Worm (Caenorhabditis elegans) whole organism, L2 larva: ENCODE measurements around the gene Y38E10A.14.

Experiments
- F13H6.1 ChIP-seq: sonication (generic microtip); optimal IDR thresholded peaks from 2 replicates; lab custom pipeline; 2016; ENCODE audit warnings: missing genetic modification characterization, missing compliant biosample characterization
- R02D3.7 ChIP-seq: fragments of 150-350 bp; optimal IDR thresholded peaks from 2 replicates; lab custom pipeline; 2014; ENCODE audit warnings: missing biosample characterization, missing genetic modification characterization
- Y55F3AM.14 ChIP-seq: fragments of 200-800 bp; sonication (Bioruptor generic); optimal IDR thresholded peaks from 2 replicates; lab custom pipeline; 2018; ENCODE audit warnings: mild to moderate bottlenecking, missing genetic modification characterization, missing compliant biosample characterization
- ZK546.5 ChIP-seq: sonication (generic microtip); optimal IDR thresholded peaks from 2 replicates; lab custom pipeline; 2017; ENCODE audit warnings: missing biosample characterization, missing genetic modification characterization
- aly-2 ChIP-seq: fragments of 150-350 bp; optimal IDR thresholded peaks from 2 replicates; lab custom pipeline; 2014; ENCODE audit warnings: missing biosample characterization, missing genetic modification characterization
- blmp-1 ChIP-seq: sonication (generic microtip); optimal IDR thresholded peaks from 2 replicates; lab custom pipeline; 2017; ENCODE audit warnings: missing genetic modification characterization, mild to moderate bottlenecking, missing compliant biosample characterization, antibody characterized with exemption, moderate library complexity; ENCODE audit not compliant: insufficient read depth
- ceh-16 ChIP-seq: fragments of 150-350 bp; optimal IDR thresholded peaks from 2 replicates; lab custom pipeline; 2014; ENCODE audit warnings: missing biosample characterization, missing genetic modification characterization
- ceh-82 ChIP-seq: fragments of 150-350 bp; optimal IDR thresholded peaks from 2 replicates; lab custom pipeline; 2014; ENCODE audit warnings: missing biosample characterization, missing genetic modification characterization
- dmd-4 ChIP-seq: sonication (generic microtip); optimal IDR thresholded peaks from 2 replicates; lab custom pipeline; 2017; ENCODE audit warnings: missing biosample characterization, missing genetic modification characterization
- egl-27 ChIP-seq: sonication (generic microtip); optimal IDR thresholded peaks from 3 replicates; lab custom pipeline; 2017; ENCODE audit warnings: missing biosample characterization, missing genetic modification reagents, missing genetic modification characterization
- elt-1 ChIP-seq: fragments of 150-350 bp; optimal IDR thresholded peaks from 2 replicates; lab custom pipeline; 2014; ENCODE audit warnings: missing biosample characterization, missing genetic modification characterization
- elt-3 ChIP-seq: sonication (generic microtip); optimal IDR thresholded peaks from 2 replicates; lab custom pipeline; 2017; ENCODE audit warnings: missing biosample characterization, missing genetic modification characterization
- gmeb-1 ChIP-seq: fragments of 150-350 bp; optimal IDR thresholded peaks from 2 replicates; lab custom pipeline; 2014; ENCODE audit warnings: missing biosample characterization, missing genetic modification characterization
- lin-13 ChIP-seq: fragments of 150-350 bp; optimal IDR thresholded peaks from 2 replicates; lab custom pipeline; 2014; ENCODE audit warnings: missing biosample characterization, missing genetic modification reagents, missing genetic modification characterization
- lin-39 ChIP-seq: fragments of 150-350 bp; optimal IDR thresholded peaks from 2 replicates; lab custom pipeline; 2014; ENCODE audit warnings: missing biosample characterization, missing genetic modification reagents, missing genetic modification characterization
- lsy-2 ChIP-seq, 2 experiments: fragments of 150-350 bp in 1 of 2; sonication (generic microtip) in 1 of 2; optimal IDR thresholded peaks; 2 replicates each; lab custom pipeline; 2014 to 2017; ENCODE audit warnings: missing biosample characterization in 2 of 2, missing genetic modification characterization in 2 of 2
- mab-5 ChIP-seq: fragments of 150-350 bp; optimal IDR thresholded peaks from 2 replicates; lab custom pipeline; 2014; ENCODE audit warnings: missing biosample characterization, missing genetic modification characterization
- mdl-1 ChIP-seq, 2 experiments: fragments of 150-350 bp in 1 of 2; sonication (generic microtip) in 1 of 2; optimal IDR thresholded peaks; 2 replicates each; lab custom pipeline; 2017; ENCODE audit warnings: missing biosample characterization in 2 of 2, missing genetic modification characterization in 2 of 2
- nhr-10 ChIP-seq: sonication (generic microtip); optimal IDR thresholded peaks from 2 replicates; lab custom pipeline; 2017; ENCODE audit warnings: missing biosample characterization, missing genetic modification characterization
- nhr-11 ChIP-seq: fragments of 150-350 bp; optimal IDR thresholded peaks from 2 replicates; lab custom pipeline; 2014; ENCODE audit warnings: missing biosample characterization, missing genetic modification characterization
- nhr-12 ChIP-seq: fragments of 150-350 bp; optimal IDR thresholded peaks from 2 replicates; lab custom pipeline; 2014; ENCODE audit warnings: missing biosample characterization, missing genetic modification characterization
- nhr-21 ChIP-seq: fragments of 150-350 bp; optimal IDR thresholded peaks from 2 replicates; lab custom pipeline; 2014; ENCODE audit warnings: missing biosample characterization, missing genetic modification characterization
- nhr-23 ChIP-seq: fragments of 150-350 bp; optimal IDR thresholded peaks from 2 replicates; lab custom pipeline; 2014; ENCODE audit warnings: missing biosample characterization, missing genetic modification reagents, missing genetic modification characterization
- nhr-6 ChIP-seq: fragments of 150-350 bp; optimal IDR thresholded peaks from 2 replicates; lab custom pipeline; 2014; ENCODE audit warnings: missing biosample characterization, missing genetic modification characterization
- peb-1 ChIP-seq: fragments of 150-350 bp; optimal IDR thresholded peaks from 2 replicates; lab custom pipeline; 2014; ENCODE audit warnings: missing biosample characterization, missing genetic modification characterization
- sem-4 ChIP-seq: fragments of 150-350 bp; optimal IDR thresholded peaks from 2 replicates; lab custom pipeline; 2014; ENCODE audit warnings: missing biosample characterization, missing genetic modification reagents, missing genetic modification characterization
- sma-3 ChIP-seq: sonication (generic microtip); optimal IDR thresholded peaks from 2 replicates; lab custom pipeline; 2016; ENCODE audit warnings: missing genetic modification reagents, missing genetic modification characterization, missing compliant biosample characterization
- sma-9 ChIP-seq, 2 experiments: fragments of 150-350 bp in 1 of 2; sonication (generic microtip) in 1 of 2; optimal IDR thresholded peaks; 2 replicates each; lab custom pipeline; 2014 to 2016; ENCODE audit warnings: missing genetic modification characterization in 2 of 2, mild to moderate bottlenecking in 1 of 2, missing biosample characterization in 1 of 2, missing compliant biosample characterization in 1 of 2, missing genetic modification reagents in 1 of 2, moderate library complexity in 1 of 2
- snpc-4 ChIP-seq: fragments of 150-350 bp; optimal IDR thresholded peaks from 2 replicates; lab custom pipeline; 2014; ENCODE audit warnings: missing biosample characterization, missing genetic modification characterization
- unc-39 ChIP-seq: fragments of 150-350 bp; optimal IDR thresholded peaks from 2 replicates; lab custom pipeline; 2014; ENCODE audit warnings: missing biosample characterization, missing genetic modification characterization
- unc-62 ChIP-seq: fragments of 150-350 bp; optimal IDR thresholded peaks from 2 replicates; lab custom pipeline; 2014; ENCODE audit warnings: missing biosample characterization, missing genetic modification reagents, missing genetic modification characterization
- zag-1 ChIP-seq: fragments of 150-350 bp; optimal IDR thresholded peaks from 2 replicates; lab custom pipeline; 2014; ENCODE audit warnings: missing biosample characterization, missing genetic modification characterization
- ztf-1 ChIP-seq: fragments of 200-800 bp; sonication (Bioruptor generic); conservative IDR thresholded peaks from 2 replicates; pipeline ENCODE4 v1.3.6; 2022; ENCODE audit warnings: missing genetic modification characterization, missing compliant biosample characterization
- ztf-11 ChIP-seq: sonication (generic microtip); optimal IDR thresholded peaks from 2 replicates; lab custom pipeline; 2017; ENCODE audit warnings: missing biosample characterization, missing genetic modification characterization

The Y38E10A.14 gene

DNA sequence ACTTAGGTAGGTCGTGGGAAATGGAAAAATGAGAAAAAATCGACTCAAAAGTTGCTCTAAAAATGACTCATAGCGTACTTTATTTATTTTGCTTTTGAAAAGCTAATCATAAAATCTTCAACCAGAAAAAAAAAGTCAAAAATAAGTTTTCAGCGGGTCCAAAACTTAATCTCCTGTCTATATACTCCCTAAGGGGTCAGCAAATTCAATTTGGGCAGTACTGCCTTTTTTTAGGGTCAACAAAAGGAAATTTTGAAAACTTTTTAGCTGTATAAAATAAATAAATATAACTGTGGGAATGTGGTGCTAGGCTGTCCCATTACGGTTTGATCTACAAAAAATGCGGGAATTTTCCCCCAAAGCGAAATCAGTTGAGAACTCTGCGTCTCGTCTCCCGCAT lies 45.0 kb upstream of the Y38E10A.14 start:
- no peak for TF ChIP-seq mab-5
- no peak for TF ChIP-seq gmeb-1 (tag; lab: Kevin White, UChicago)
- no peak for TF ChIP-seq R02D3.7 (tag; lab: Kevin White, UChicago)
- TF ChIP-seq ztf-1 (GFP tag; lab: Robert Waterston, UW) = no peak
- TF ChIP-seq elt-1 (tag; lab: Kevin White, UChicago) = no peak
- TF ChIP-seq egl-27 (tag; lab: Kevin White, UChicago) = no peak
- no peak for TF ChIP-seq unc-39 (tag; lab: Kevin White, UChicago)
- TF ChIP-seq nhr-12 (tag; lab: Kevin White, UChicago) = no peak
- TF ChIP-seq, all 48 proteins: peak for 0

DNA sequence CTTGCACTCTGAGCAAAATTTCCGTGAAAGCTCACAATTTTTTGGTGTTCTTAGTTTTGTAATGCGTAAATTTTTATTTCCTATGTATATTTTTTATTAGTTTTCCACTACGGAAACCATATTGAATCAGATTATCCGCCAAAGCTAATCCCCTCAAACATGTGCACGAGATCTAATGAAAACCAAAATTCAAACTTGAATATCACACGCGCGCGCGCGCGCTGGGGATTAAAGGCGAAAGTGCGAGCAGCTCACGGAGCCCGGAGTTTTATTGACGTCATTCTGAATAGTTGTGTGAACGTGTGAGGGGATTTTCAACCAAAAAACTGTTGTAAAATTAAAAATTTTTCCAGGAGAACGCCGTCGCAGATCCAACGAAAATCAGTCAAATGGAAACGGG lies 44.5 kb upstream of the Y38E10A.14 start:
- TF ChIP-seq sma-3 (GFP tag; lab: Kevin White, UChicago) (no peak), Y55F3AM.14 (no peak), aly-2 (tag; lab: Kevin White, UChicago) (no peak), gmeb-1 (tag; lab: Kevin White, UChicago) (no peak), snpc-4 (no peak), unc-62 (GFP tag; lab: Kevin White, UChicago) (no peak), nhr-21 (tag; lab: Kevin White, UChicago) (no peak), lsy-2 (tag; optimal IDR thresholded peaks at IDR 0.05; lab: Kevin White, UChicago) (no peak), lin-13 (GFP tag; lab: Kevin White, UChicago) (no peak), ceh-16 (tag; lab: Kevin White, UChicago) (no peak), peb-1 (tag; lab: Kevin White, UChicago) (no peak), nhr-10 (no peak), mdl-1 (tag; optimal IDR thresholded peaks at IDR 0.05; lab: Kevin White, UChicago) (no peak), dmd-4 (no peak), nhr-6 (tag; lab: Kevin White, UChicago) (no peak), nhr-23 (tag; lab: Kevin White, UChicago) (no peak), mab-5 (no peak)

DNA sequence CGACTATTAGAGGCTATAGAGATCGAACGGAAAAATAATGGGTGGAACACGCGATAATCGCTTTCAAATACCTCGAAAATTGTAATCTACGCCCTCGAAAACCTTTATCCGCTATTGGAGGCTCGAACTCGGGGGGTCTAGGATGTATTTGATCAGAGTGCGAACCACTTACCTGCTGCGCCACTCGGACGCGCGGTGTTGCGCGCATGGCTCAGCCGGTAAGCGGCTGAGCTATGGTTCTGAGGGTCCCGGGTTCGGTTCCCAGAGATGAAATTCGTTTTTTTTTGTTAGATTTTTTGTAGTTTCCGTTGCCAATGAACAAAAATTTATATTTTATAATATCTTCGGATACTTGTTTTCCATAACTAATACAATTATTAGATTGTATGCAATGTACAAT lies 43.8 kb upstream of the Y38E10A.14 start:
- TF ChIP-seq ztf-11 (tag; lab: Kevin White, UChicago) = no peak
- no peak for TF ChIP-seq ZK546.5 (tag; lab: Kevin White, UChicago)
- TF ChIP-seq nhr-12 (tag; lab: Kevin White, UChicago) = no peak
- no peak for TF ChIP-seq gmeb-1 (tag; lab: Kevin White, UChicago)
- TF ChIP-seq sma-3 (GFP tag; lab: Kevin White, UChicago) = no peak
- no peak for TF ChIP-seq peb-1 (tag; lab: Kevin White, UChicago)
- no peak for TF ChIP-seq egl-27 (tag; lab: Kevin White, UChicago)
- no peak for TF ChIP-seq unc-62 (GFP tag; lab: Kevin White, UChicago)
- no peak for TF ChIP-seq mab-5
- TF ChIP-seq elt-1 (tag; lab: Kevin White, UChicago) = no peak
- TF ChIP-seq F13H6.1 = no peak
- no peak for TF ChIP-seq ztf-1 (GFP tag; lab: Robert Waterston, UW)
- TF ChIP-seq ceh-82 = no peak
- TF ChIP-seq sem-4 (tag; lab: Kevin White, UChicago) = no peak
- no peak for TF ChIP-seq nhr-11 (tag; lab: Kevin White, UChicago)
- no peak for TF ChIP-seq nhr-23 (tag; lab: Kevin White, UChicago)
- no peak for TF ChIP-seq blmp-1 (tag; lab: Kevin White, UChicago)
- TF ChIP-seq elt-3 (tag; lab: Kevin White, UChicago) = no peak

DNA sequence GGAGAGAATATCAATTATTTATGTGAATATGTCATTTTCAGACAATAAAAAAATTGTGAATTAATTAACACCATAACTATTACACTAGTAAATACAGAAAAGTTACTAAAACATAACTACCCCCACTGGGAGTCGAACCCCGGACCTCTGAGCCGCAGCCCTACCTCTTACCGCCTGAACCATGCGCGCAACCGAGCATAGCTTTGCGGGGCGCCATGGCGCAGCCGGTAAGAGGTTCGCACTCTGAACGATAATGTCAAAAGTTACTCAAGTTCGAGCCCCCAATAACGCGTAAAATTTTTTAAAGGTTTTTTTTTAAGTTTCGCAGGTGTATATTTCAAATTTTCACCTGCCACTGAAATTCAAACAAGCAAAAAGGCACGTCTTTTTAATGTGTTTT lies 41.7 kb upstream of the Y38E10A.14 start:
- no peak for TF ChIP-seq unc-62 (GFP tag; lab: Kevin White, UChicago)
- no peak for TF ChIP-seq ztf-11 (tag; lab: Kevin White, UChicago)
- TF ChIP-seq blmp-1 (tag; lab: Kevin White, UChicago) = no peak
- TF ChIP-seq lin-39 (tag; lab: Kevin White, UChicago) = no peak
- no peak for TF ChIP-seq gmeb-1 (tag; lab: Kevin White, UChicago)

DNA sequence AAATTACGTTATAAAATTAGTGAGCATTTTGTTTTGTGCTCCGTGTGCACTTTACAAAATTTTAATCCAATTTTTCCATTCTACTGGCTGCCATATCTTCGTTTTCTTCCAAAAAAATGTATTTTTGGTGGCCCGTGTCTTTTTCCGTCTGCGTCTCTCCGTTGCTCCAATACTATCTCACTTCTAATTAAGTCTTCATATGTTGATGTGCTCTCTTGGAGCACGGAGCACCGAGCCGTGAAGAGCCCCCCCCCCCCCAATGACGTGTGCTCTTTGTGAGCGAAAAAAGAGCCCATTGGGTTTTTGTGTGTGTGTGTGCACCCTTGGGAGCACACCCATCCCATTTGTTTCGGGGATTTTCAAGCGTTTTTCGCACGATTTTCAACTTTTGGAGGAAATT lies 40.7 kb upstream of the Y38E10A.14 start:
- TF ChIP-seq zag-1 (peak; percentile 35), sma-9 (GFP tag; optimal IDR thresholded peaks at IDR 0.05; lab: Kevin White, UChicago) (peak; percentile 30), sma-9 (tag; optimal IDR thresholded peaks at IDR 0.05; lab: Kevin White, UChicago) (no peak), ceh-82 (no peak)
